ENCODE assay signal across 2 worm cellular contexts in genomic region chrII:8419798-8420197, ce11.
A peak's percentile ranks its signal among the peaks of the same experiment; 100 is the strongest.
TF ChIP-seq lines count a peak whose summit lies in the region.

Gene F14E5.8, plus strand, starts transcription at chrII:8420098.

TF ChIP-seq in whole organism, L3 larva, 47 proteins besides CTCF, POLR2A, EP300 and RAD21:
- peak; percentile 4 for TF ChIP-seq elt-1 (tag; optimal IDR thresholded peaks at IDR 0.05; lab: Kevin White, UChicago)
TF ChIP-seq in whole organism, L3 larva: peak in this region for 1; not testable (repeated sequence) for 46.

TF ChIP-seq in whole organism, young adult, 124 proteins besides CTCF, POLR2A, EP300 and RAD21:
- TF ChIP-seq hrde-1 (tag; optimal IDR thresholded peaks at IDR 0.05; lab: Kevin White, UChicago; ENCODE audit: borderline replicate concordance) = peak; percentile 12
